Worm (Caenorhabditis elegans): Measurements from ENCODE around the gene clip-1.

ce11 chrIII:9314476-9314875 is 45.6 kb upstream of the clip-1 start, which contains the start of gene C40H1.8:
- TF ChIP-seq nhr-12 (tag; optimal IDR thresholded peaks at IDR 0.05) (no peak), unc-39 (tag; optimal IDR thresholded peaks at IDR 0.05) (no peak), ama-1 (optimal IDR thresholded peaks at IDR 0.05) (no peak), nhr-237 (tag; optimal IDR thresholded peaks at IDR 0.05) (no peak), lin-39 (tag; optimal IDR thresholded peaks at IDR 0.05) (no peak), ceh-16 (tag; optimal IDR thresholded peaks at IDR 0.05) (no peak), mdl-1 (tag; optimal IDR thresholded peaks at IDR 0.05) (no peak), skn-1 (tag; optimal IDR thresholded peaks at IDR 0.05) (no peak), nhr-11 (tag; optimal IDR thresholded peaks at IDR 0.05) (no peak), ztf-11 (tag; optimal IDR thresholded peaks at IDR 0.05) (no peak)

Data from whole organism, L2 larva.